Worm (Caenorhabditis elegans) whole organism, L4 larva: Measurements from ENCODE around the gene T03F6.4.

Experiments
- F10B5.3 ChIP-seq: sonication (generic microtip); optimal IDR thresholded peaks from 2 replicates; lab custom pipeline; 2016; ENCODE audit warnings: mild to moderate bottlenecking, missing genetic modification characterization, missing compliant biosample characterization
- F26F4.8 ChIP-seq: fragments of 200-800 bp; sonication (Bioruptor generic); conservative IDR thresholded peaks from 2 replicates; pipeline ENCODE4 v1.3.6; 2022; ENCODE audit warnings: missing genetic modification characterization, missing compliant biosample characterization
- F49E8.2 ChIP-seq: sonication (generic microtip); optimal IDR thresholded peaks from 2 replicates; lab custom pipeline; 2016; ENCODE audit warnings: missing compliant biosample characterization, mild to moderate bottlenecking, missing genetic modification characterization, borderline replicate concordance
- T20F7.1 ChIP-seq: fragments of 200-800 bp; sonication (Bioruptor generic); optimal IDR thresholded peaks from 2 replicates; lab custom pipeline; 2018; ENCODE audit warnings: mild to moderate bottlenecking, missing genetic modification characterization, missing compliant biosample characterization
- Y105C5A.15 ChIP-seq: fragments of 200-800 bp; sonication (Bioruptor generic); IDR thresholded peaks from 2 replicates; pipeline ENCODE4 v1.3.6; 2022; ENCODE audit warnings: missing genetic modification characterization, missing compliant biosample characterization
- Y5F2A.4 ChIP-seq: fragments of 200-800 bp; sonication (Bioruptor generic); optimal IDR thresholded peaks from 2 replicates; lab custom pipeline; 2018; ENCODE audit warnings: mild to moderate bottlenecking, missing genetic modification characterization, missing compliant biosample characterization
- Y75B8A.6 ChIP-seq: fragments of 200-800 bp; sonication (Bioruptor generic); IDR thresholded peaks from 2 replicates; pipeline ENCODE4 v1.3.6; 2022; ENCODE audit warnings: missing genetic modification reagents, missing genetic modification characterization, missing compliant biosample characterization
- aly-2 ChIP-seq: sonication (generic microtip); optimal IDR thresholded peaks from 2 replicates; lab custom pipeline; 2018; ENCODE audit warnings: missing biosample characterization, missing genetic modification characterization
- arid-1 ChIP-seq: fragments of 200-800 bp; sonication (Bioruptor generic); conservative IDR thresholded peaks from 2 replicates; pipeline ENCODE4 v1.3.6; 2022; ENCODE audit warnings: missing genetic modification reagents, missing genetic modification characterization, missing compliant biosample characterization
- attf-4 ChIP-seq: sonication (generic microtip); optimal IDR thresholded peaks from 3 replicates; lab custom pipeline; 2017; ENCODE audit warnings: missing biosample characterization, missing genetic modification characterization
- ceh-32 ChIP-seq: sonication (generic microtip); optimal IDR thresholded peaks from 2 replicates; lab custom pipeline; 2016; ENCODE audit warnings: mild to moderate bottlenecking, missing genetic modification characterization, missing compliant biosample characterization; ENCODE audit not compliant: poor library complexity
- ceh-44 ChIP-seq: fragments of 200-800 bp; sonication (Bioruptor generic); IDR thresholded peaks from 2 replicates; pipeline ENCODE4 v1.3.6; 2022; ENCODE audit warnings: missing genetic modification reagents, missing genetic modification characterization, missing compliant biosample characterization
- ceh-82 ChIP-seq: sonication (generic microtip); optimal IDR thresholded peaks from 2 replicates; lab custom pipeline; 2017; ENCODE audit warnings: missing biosample characterization, missing genetic modification characterization
- cey-2 ChIP-seq: sonication (generic microtip); optimal IDR thresholded peaks from 3 replicates; lab custom pipeline; 2017; ENCODE audit warnings: missing genetic modification characterization, mild to moderate bottlenecking, missing compliant biosample characterization, antibody characterized with exemption, borderline replicate concordance; ENCODE audit not compliant: insufficient read depth
- daf-12 ChIP-seq: fragments of 150-350 bp; optimal IDR thresholded peaks from 2 replicates; lab custom pipeline; 2014; ENCODE audit warnings: missing biosample characterization, missing genetic modification reagents, missing genetic modification characterization
- daf-8 ChIP-seq: fragments of 200-800 bp; sonication (Bioruptor generic); IDR thresholded peaks from 2 replicates; pipeline ENCODE4 v1.3.6; 2022; ENCODE audit warnings: missing genetic modification characterization, missing compliant biosample characterization
- dmd-6 ChIP-seq: fragments of 200-800 bp; sonication (Bioruptor generic); IDR thresholded peaks from 2 replicates; pipeline ENCODE4 v1.3.6; 2022; ENCODE audit warnings: missing genetic modification reagents, missing genetic modification characterization, missing compliant biosample characterization
- duxl-1 ChIP-seq: sonication (generic microtip); optimal IDR thresholded peaks from 2 replicates; lab custom pipeline; 2016; ENCODE audit warnings: mild to moderate bottlenecking, missing genetic modification characterization, moderate library complexity, missing compliant biosample characterization; ENCODE audit not compliant: poor library complexity
- egl-43 ChIP-seq: fragments of 200-800 bp; sonication (Bioruptor generic); IDR thresholded peaks from 2 replicates; pipeline ENCODE4 v1.3.6; 2022; ENCODE audit warnings: missing genetic modification reagents, missing genetic modification characterization, missing compliant biosample characterization
- fos-1 ChIP-seq: fragments of 150-350 bp; optimal IDR thresholded peaks from 2 replicates; lab custom pipeline; 2014; ENCODE audit warnings: missing biosample characterization, missing genetic modification characterization
- hif-1 ChIP-seq, 2 experiments: sonication (generic microtip); optimal IDR thresholded peaks; 2 replicates each; lab custom pipeline; 2016 to 2017; ENCODE audit warnings: missing compliant biosample characterization in 2 of 2, missing genetic modification characterization in 2 of 2, missing genetic modification reagents in 2 of 2, missing genotype in 2 of 2, mild to moderate bottlenecking in 1 of 2
- hlh-30 ChIP-seq: sonication (generic microtip); optimal IDR thresholded peaks from 2 replicates; lab custom pipeline; 2017; ENCODE audit warnings: antibody characterized with exemption, mild to moderate bottlenecking, missing genetic modification characterization, missing compliant biosample characterization; ENCODE audit not compliant: insufficient read depth
- hmg-1.1 ChIP-seq: fragments of 200-800 bp; sonication (Bioruptor generic); IDR thresholded peaks from 2 replicates; pipeline ENCODE4 v1.3.6; 2022; ENCODE audit warnings: missing genetic modification reagents, missing genetic modification characterization, missing compliant biosample characterization
- jun-1 ChIP-seq: fragments of 150-350 bp; optimal IDR thresholded peaks from 2 replicates; lab custom pipeline; 2014; ENCODE audit warnings: missing biosample characterization, missing genetic modification reagents, missing genetic modification characterization
- lir-3 ChIP-seq: sonication (generic microtip); optimal IDR thresholded peaks from 2 replicates; lab custom pipeline; 2016; ENCODE audit warnings: mild to moderate bottlenecking, missing genetic modification characterization, missing compliant biosample characterization
- lsy-2 ChIP-seq, 2 experiments: fragments of 150-350 bp in 1 of 2; sonication (generic microtip) in 1 of 2; optimal IDR thresholded peaks; 2 replicates each; lab custom pipeline; 2014 to 2017; ENCODE audit warnings: missing biosample characterization in 2 of 2, missing genetic modification characterization in 2 of 2
- madf-9 ChIP-seq: fragments of 200-800 bp; sonication (Bioruptor generic); conservative IDR thresholded peaks from 2 replicates; pipeline ENCODE4 v1.3.6; 2022; ENCODE audit warnings: missing genetic modification reagents, missing genetic modification characterization, missing compliant biosample characterization
- mdl-1 ChIP-seq, 2 experiments: fragments of 150-350 bp in 1 of 2; sonication (generic microtip) in 1 of 2; optimal IDR thresholded peaks; 2 replicates each; lab custom pipeline; 2014 to 2017; ENCODE audit warnings: missing biosample characterization in 2 of 2, missing genetic modification characterization in 2 of 2
- mep-1 ChIP-seq: fragments of 150-350 bp; sonication (generic microtip); optimal IDR thresholded peaks from 3 replicates; lab custom pipeline; 2014; ENCODE audit warnings: missing biosample characterization, missing genetic modification characterization
- nhr-10 ChIP-seq: fragments of 150-350 bp; optimal IDR thresholded peaks from 2 replicates; lab custom pipeline; 2014; ENCODE audit warnings: missing biosample characterization, missing genetic modification characterization
- nhr-102 ChIP-seq: sonication (generic microtip); optimal IDR thresholded peaks from 2 replicates; lab custom pipeline; 2016; ENCODE audit warnings: mild to moderate bottlenecking, missing genetic modification characterization, moderate library complexity, missing compliant biosample characterization
- nhr-111 ChIP-seq: fragments of 200-800 bp; sonication (Bioruptor generic); optimal IDR thresholded peaks from 2 replicates; lab custom pipeline; 2018; ENCODE audit warnings: mild to moderate bottlenecking, missing genetic modification characterization, missing compliant biosample characterization
- nhr-28 ChIP-seq: fragments of 150-350 bp; optimal IDR thresholded peaks from 2 replicates; lab custom pipeline; 2014; ENCODE audit warnings: missing biosample characterization, missing genetic modification characterization
- nhr-76 ChIP-seq: fragments of 150-350 bp; optimal IDR thresholded peaks from 2 replicates; lab custom pipeline; 2014; ENCODE audit warnings: missing biosample characterization, missing genetic modification characterization
- nhr-77 ChIP-seq: fragments of 150-350 bp; optimal IDR thresholded peaks from 2 replicates; lab custom pipeline; 2014; ENCODE audit warnings: missing biosample characterization, missing genetic modification characterization
- pha-4 ChIP-seq, 2 experiments: fragments of 150-350 bp in 1 of 2; fragments of 200-800 bp in 1 of 2; sonication (Bioruptor generic) in 1 of 2; IDR thresholded peaks in 1 of 2; optimal IDR thresholded peaks in 1 of 2; 2 replicates each; pipeline versions ENCODE4 v1.3.6 to Lab custom; 2014 to 2022; ENCODE audit warnings: missing genetic modification characterization in 2 of 2, missing genetic modification reagents in 2 of 2, missing biosample characterization in 1 of 2, missing compliant biosample characterization in 1 of 2
- php-3 ChIP-seq: fragments of 200-800 bp; sonication (Bioruptor generic); IDR thresholded peaks from 2 replicates; pipeline ENCODE4 v1.3.6; 2022; ENCODE audit warnings: missing genetic modification reagents, missing genetic modification characterization, missing compliant biosample characterization
- pqm-1 ChIP-seq: sonication (generic microtip); optimal IDR thresholded peaks from 2 replicates; lab custom pipeline; 2017; ENCODE audit warnings: missing biosample characterization, missing genetic modification characterization
- rbr-2 ChIP-seq: sonication (generic microtip); optimal IDR thresholded peaks from 2 replicates; lab custom pipeline; 2016; ENCODE audit warnings: missing genotype, missing genetic modification characterization, missing compliant biosample characterization
- saeg-2 ChIP-seq: fragments of 200-800 bp; sonication (Bioruptor generic); IDR thresholded peaks from 2 replicates; pipeline ENCODE4 v1.3.6; 2022; ENCODE audit warnings: missing genetic modification reagents, missing genetic modification characterization, missing compliant biosample characterization
- sdz-12 ChIP-seq: fragments of 200-800 bp; sonication (Bioruptor generic); optimal IDR thresholded peaks from 2 replicates; lab custom pipeline; 2018; ENCODE audit warnings: mild to moderate bottlenecking, missing genetic modification characterization, missing compliant biosample characterization
- set-16 ChIP-seq: fragments of 200-800 bp; sonication (Bioruptor generic); IDR thresholded peaks from 2 replicates; pipeline ENCODE4 v1.3.6; 2022; ENCODE audit warnings: missing genetic modification reagents, missing genetic modification characterization, missing compliant biosample characterization
- snpc-1.2 ChIP-seq: fragments of 200-800 bp; sonication (Bioruptor generic); IDR thresholded peaks from 2 replicates; pipeline ENCODE4 v1.3.6; 2022; ENCODE audit warnings: missing genetic modification reagents, missing genetic modification characterization, missing compliant biosample characterization
- spr-1 ChIP-seq: sonication (generic microtip); optimal IDR thresholded peaks from 2 replicates; lab custom pipeline; 2016; ENCODE audit warnings: mild to moderate bottlenecking, missing genetic modification characterization, missing compliant biosample characterization
- spr-3 ChIP-seq: fragments of 200-800 bp; sonication (Bioruptor generic); optimal IDR thresholded peaks from 2 replicates; lab custom pipeline; 2018; ENCODE audit warnings: mild to moderate bottlenecking, missing genetic modification characterization, missing compliant biosample characterization
- tag-97 ChIP-seq: fragments of 200-800 bp; sonication (Bioruptor generic); IDR thresholded peaks from 2 replicates; pipeline ENCODE4 v1.3.6; 2022; ENCODE audit warnings: missing genetic modification characterization, missing compliant biosample characterization
- unc-39 ChIP-seq: sonication (generic microtip); optimal IDR thresholded peaks from 2 replicates; lab custom pipeline; 2017; ENCODE audit warnings: missing biosample characterization, missing genetic modification characterization
- vab-7 ChIP-seq: fragments of 200-800 bp; sonication (Bioruptor generic); IDR thresholded peaks from 2 replicates; pipeline ENCODE4 v1.3.6; 2022; ENCODE audit warnings: missing genetic modification reagents, missing genetic modification characterization, missing compliant biosample characterization
- zag-1 ChIP-seq: fragments of 150-350 bp; optimal IDR thresholded peaks from 2 replicates; lab custom pipeline; 2014; ENCODE audit warnings: missing biosample characterization, missing genetic modification characterization
- ztf-11 ChIP-seq: fragments of 150-350 bp; optimal IDR thresholded peaks from 2 replicates; lab custom pipeline; 2014; ENCODE audit warnings: missing biosample characterization, missing genetic modification characterization
- ztf-7 ChIP-seq: fragments of 150-350 bp; optimal IDR thresholded peaks from 2 replicates; lab custom pipeline; 2014; ENCODE audit warnings: missing biosample characterization, missing genetic modification characterization

Gene T03F6.4

ce11 chrIII:13411202-13411601, 25.3 kb downstream of the T03F6.4 start (continued):
- TF ChIP-seq aly-2 = no peak
- TF ChIP-seq sdz-12 (GFP tag; lab: Kevin White, UChicago) = no peak
- 0 out of 2 replicates have a peak, but pooled peaks have one; percentile 31 for TF ChIP-seq F26F4.8 (GFP tag; lab: Robert Waterston, UW)
- no peak for TF ChIP-seq duxl-1 (tag; lab: Kevin White, UChicago)
- TF ChIP-seq Y5F2A.4 = no peak
- 0 out of 2 replicates have a peak, but pooled peaks have one; percentile 33 for TF ChIP-seq snpc-1.2 (GFP tag; lab: Robert Waterston, UW)
- no peak for TF ChIP-seq php-3 (GFP tag; lab: Robert Waterston, UW)
- TF ChIP-seq nhr-111 = no peak
- no peak for TF ChIP-seq daf-8 (GFP tag; lab: Robert Waterston, UW)
- TF ChIP-seq nhr-10 (tag; lab: Kevin White, UChicago) = no peak
- no peak for TF ChIP-seq ceh-32 (tag; lab: Kevin White, UChicago)
- no peak for TF ChIP-seq ztf-11
- TF ChIP-seq cey-2 (tag; lab: Kevin White, UChicago) = no peak
- no peak for TF ChIP-seq nhr-28 (tag; lab: Kevin White, UChicago)
- TF ChIP-seq unc-39 (tag; lab: Kevin White, UChicago) = no peak
- no peak for TF ChIP-seq set-16 (GFP tag; lab: Robert Waterston, UW)
- no peak for TF ChIP-seq ceh-82 (tag; lab: Kevin White, UChicago)
- TF ChIP-seq hif-1 (tag; optimal IDR thresholded peaks at IDR 0.05; lab: Kevin White, UChicago) = no peak
- TF ChIP-seq daf-12 (tag; lab: Kevin White, UChicago) = no peak
- TF ChIP-seq rbr-2 (tag; lab: Kevin White, UChicago) = no peak
- TF ChIP-seq zag-1 (tag; lab: Kevin White, UChicago) = no peak
- TF ChIP-seq fos-1 (tag; lab: Kevin White, UChicago) = no peak
- no peak for TF ChIP-seq pqm-1 (tag; lab: Kevin White, UChicago)
- no peak for TF ChIP-seq T20F7.1 (GFP tag; lab: Kevin White, UChicago)
- no peak for TF ChIP-seq nhr-77 (tag; lab: Kevin White, UChicago)
- 0 out of 2 replicates have a peak, but pooled peaks have one; percentile 28 for TF ChIP-seq Y75B8A.6 (GFP tag; lab: Robert Waterston, UW)
- TF ChIP-seq ceh-44 (GFP tag; lab: Robert Waterston, UW) = peak; percentile 41; the same call in 1 of the 2 replicates
- TF ChIP-seq egl-43 = no peak; the same call in 1 of the 2 replicates
- TF ChIP-seq vab-7 (GFP tag; lab: Robert Waterston, UW) = peak; percentile 62; the same call in 1 of the 2 replicates
- no peak; the same call in 1 of the 2 replicates for TF ChIP-seq madf-9 (GFP tag; lab: Robert Waterston, UW)
- TF ChIP-seq Y105C5A.15 = no peak
- TF ChIP-seq saeg-2 = no peak
- no peak for TF ChIP-seq mdl-1 (tag; optimal IDR thresholded peaks at IDR 0.05; lab: Kevin White, UChicago)
- TF ChIP-seq hmg-1.1 = no peak
- peak; percentile 28 for TF ChIP-seq spr-3 (GFP tag; lab: Kevin White, UChicago)
- no peak for TF ChIP-seq nhr-76 (tag; lab: Kevin White, UChicago)
- TF ChIP-seq attf-4 (tag; lab: Kevin White, UChicago) = no peak
- no peak for TF ChIP-seq lir-3
- no peak for TF ChIP-seq dmd-6 (GFP tag; lab: Robert Waterston, UW)
- TF ChIP-seq pha-4 (GFP tag; IDR thresholded peaks at IDR 0.05; lab: Robert Waterston, UW) = 0 out of 2 replicates have a peak, but pooled peaks have one; percentile 31
- TF ChIP-seq pha-4 (tag; optimal IDR thresholded peaks at IDR 0.05; lab: Kevin White, UChicago) = no peak
- TF ChIP-seq nhr-102 (tag; lab: Kevin White, UChicago) = no peak
- no peak for TF ChIP-seq ztf-7 (tag; lab: Kevin White, UChicago)
- TF ChIP-seq F10B5.3 (tag; lab: Kevin White, UChicago) = no peak
- no peak for TF ChIP-seq hlh-30
- no peak for TF ChIP-seq jun-1 (tag; lab: Kevin White, UChicago)
- peak; percentile 28 for TF ChIP-seq F49E8.2 (tag; lab: Kevin White, UChicago)
- TF ChIP-seq tag-97 (GFP tag; lab: Robert Waterston, UW) = no peak
- no peak; the same call in 1 of the 2 replicates for TF ChIP-seq arid-1 (GFP tag; lab: Robert Waterston, UW)
- no peak for TF ChIP-seq mep-1 (tag; lab: Kevin White, UChicago)
- TF ChIP-seq spr-1 = peak; percentile 9
- TF ChIP-seq lsy-2 (tag; optimal IDR thresholded peaks at IDR 0.05; lab: Kevin White, UChicago) = no peak
